Fruit fly (Drosophila melanogaster) whole organism, embryonic: ENCODE results near the gene Alg2.

Experiments used
- Asciz ChIP-seq: fragments of 200-800 bp; sonication (Bioruptor generic); optimal IDR thresholded peaks from 2 replicates; lab custom pipeline; 2017; ENCODE audit warnings: missing biosample characterization, mild to moderate bottlenecking, missing genetic modification characterization, missing genetic modification reagents
- Atf3 ChIP-seq: fragments of 200-800 bp; sonication (Bioruptor generic); optimal IDR thresholded peaks from 3 replicates; lab custom pipeline; 2016; ENCODE audit warnings: missing biosample characterization, missing genetic modification characterization
- Awh ChIP-seq: fragments of 200-800 bp; sonication (Bioruptor generic); IDR thresholded peaks from 2 replicates; pipeline ENCODE4, ENCODE4 v1.3.6; 2022; ENCODE audit warnings: missing biosample characterization, missing genetic modification characterization
- BEAF-32 ChIP-seq: fragments of 200-800 bp; sonication (Bioruptor generic); optimal IDR thresholded peaks from 3 replicates; lab custom pipeline; 2017; ENCODE audit warnings: missing biosample characterization, missing genetic modification characterization, mild to moderate bottlenecking, moderate library complexity, missing genetic modification reagents
- CG10431 ChIP-seq: fragments of 200-800 bp; sonication (Bioruptor generic); optimal IDR thresholded peaks from 3 replicates; lab custom pipeline; 2018; ENCODE audit warnings: missing biosample characterization, mild to moderate bottlenecking, missing genetic modification characterization
- CG11247 ChIP-seq: fragments of 200-800 bp; sonication (Bioruptor generic); IDR thresholded peaks from 2 replicates; pipeline ENCODE4 v1.3.6; 2022; ENCODE audit warnings: missing biosample characterization, missing genetic modification characterization
- CG11696 ChIP-seq: fragments of 200-800 bp; sonication (Bioruptor generic); IDR thresholded peaks from 2 replicates; pipeline ENCODE4 v1.3.6; 2022; ENCODE audit warnings: missing biosample characterization, missing genetic modification characterization
- CG13424 ChIP-seq: fragments of 200-800 bp; sonication (Bioruptor generic); optimal IDR thresholded peaks from 2 replicates; lab custom pipeline; 2019; ENCODE audit warnings: missing biosample characterization, mild to moderate bottlenecking, missing genetic modification characterization, moderate library complexity
- CG1602 ChIP-seq: fragments of 200-800 bp; sonication (Bioruptor generic); optimal IDR thresholded peaks from 3 replicates; lab custom pipeline; 2016; ENCODE audit warnings: missing biosample characterization, missing genetic modification characterization
- CG1792 ChIP-seq: fragments of 200-800 bp; sonication (Bioruptor generic); optimal IDR thresholded peaks from 2 replicates; lab custom pipeline; 2016; ENCODE audit warnings: missing biosample characterization, missing genetic modification characterization
- CG2116 ChIP-seq: fragments of 200-800 bp; sonication (Bioruptor generic); optimal IDR thresholded peaks from 3 replicates; lab custom pipeline; 2018; ENCODE audit warnings: missing biosample characterization, mild to moderate bottlenecking, missing genetic modification characterization
- CG2129 ChIP-seq: fragments of 200-800 bp; sonication (Bioruptor generic); IDR thresholded peaks from 2 replicates; pipeline ENCODE4 v1.3.6; 2022; ENCODE audit warnings: missing biosample characterization, missing genetic modification characterization; ENCODE audit not compliant: partially characterized antibody
- CG2678 ChIP-seq: fragments of 200-800 bp; sonication (Bioruptor generic); optimal IDR thresholded peaks from 3 replicates; lab custom pipeline; 2019; ENCODE audit warnings: missing biosample characterization, mild to moderate bottlenecking, missing genetic modification characterization, moderate library complexity
- CG2875 ChIP-seq: fragments of 200-800 bp; sonication (Bioruptor generic); optimal IDR thresholded peaks from 2 replicates; lab custom pipeline; 2017; ENCODE audit warnings: missing biosample characterization, mild to moderate bottlenecking, missing genetic modification characterization, missing genetic modification reagents
- CG30431 ChIP-seq: fragments of 200-800 bp; sonication (Bioruptor generic); optimal IDR thresholded peaks from 2 replicates; lab custom pipeline; 2017; ENCODE audit warnings: missing biosample characterization, missing genetic modification characterization
- CG33213 ChIP-seq: fragments of 200-800 bp; sonication (Bioruptor generic); optimal IDR thresholded peaks from 3 replicates; lab custom pipeline; 2016; ENCODE audit warnings: missing biosample characterization, missing genetic modification characterization
- CG33557 ChIP-seq: fragments of 200-800 bp; sonication (Bioruptor generic); optimal IDR thresholded peaks from 2 replicates; lab custom pipeline; 2019; ENCODE audit warnings: missing biosample characterization, mild to moderate bottlenecking, missing genetic modification characterization, moderate library complexity
- CG34376 ChIP-seq: fragments of 200-800 bp; sonication (Bioruptor generic); optimal IDR thresholded peaks from 2 replicates; lab custom pipeline; 2018; ENCODE audit warnings: missing biosample characterization, mild to moderate bottlenecking, missing genetic modification characterization
- CG4820 ChIP-seq: fragments of 200-800 bp; sonication (Bioruptor generic); optimal IDR thresholded peaks from 3 replicates; lab custom pipeline; 2016; ENCODE audit warnings: missing biosample characterization, missing genetic modification characterization
- CG7357 ChIP-seq: fragments of 200-800 bp; sonication (Bioruptor generic); IDR thresholded peaks from 3 replicates; pipeline ENCODE4 v1.3.6; 2022; ENCODE audit warnings: missing biosample characterization, missing genetic modification characterization
- CG7963 ChIP-seq: fragments of 200-800 bp; sonication (Bioruptor generic); IDR thresholded peaks from 3 replicates; pipeline ENCODE4 v1.3.6; 2022; ENCODE audit warnings: missing biosample characterization, missing genetic modification characterization; ENCODE audit not compliant: partially characterized antibody
- CG8281 ChIP-seq: fragments of 200-800 bp; sonication (Bioruptor generic); optimal IDR thresholded peaks from 2 replicates; lab custom pipeline; 2018; ENCODE audit warnings: missing biosample characterization, mild to moderate bottlenecking, missing genetic modification characterization, moderate library complexity
- CG9609 ChIP-seq: fragments of 200-800 bp; sonication (Bioruptor generic); optimal IDR thresholded peaks from 3 replicates; lab custom pipeline; 2016; ENCODE audit warnings: missing biosample characterization, missing genetic modification characterization
- CG9932 ChIP-seq: fragments of 200-800 bp; sonication (Bioruptor generic); IDR thresholded peaks from 2 replicates; pipeline ENCODE4 v1.3.6; 2022; ENCODE audit warnings: missing biosample characterization, missing genetic modification characterization
- CHES-1-like ChIP-seq: fragments of 200-800 bp; sonication (Bioruptor generic); optimal IDR thresholded peaks from 2 replicates; lab custom pipeline; 2016; ENCODE audit warnings: missing biosample characterization, missing genetic modification characterization
- CoRest ChIP-seq: fragments of 200-800 bp; sonication (Bioruptor generic); optimal IDR thresholded peaks from 3 replicates; lab custom pipeline; 2018; ENCODE audit warnings: missing biosample characterization, mild to moderate bottlenecking, missing genetic modification characterization, moderate library complexity
- Eip74EF ChIP-seq, 2 experiments: fragments of 200-800 bp in 1 of 2; fragments of >200 bp in 1 of 2; sonication (Bioruptor generic) in 1 of 2; optimal IDR thresholded peaks; 2 replicates each; lab custom pipeline; 2017 to 2019; ENCODE audit warnings: missing biosample characterization in 2 of 2, missing genetic modification characterization in 2 of 2, mild to moderate bottlenecking in 1 of 2, moderate library complexity in 1 of 2
- Ets97D ChIP-seq: fragments of 200-800 bp; sonication (Bioruptor generic); optimal IDR thresholded peaks from 3 replicates; lab custom pipeline; 2016; ENCODE audit warnings: missing biosample characterization, missing genetic modification characterization
- HLHmδ ChIP-seq: fragments of 200-800 bp; sonication (Bioruptor generic); optimal IDR thresholded peaks from 2 replicates; lab custom pipeline; 2018; ENCODE audit warnings: missing biosample characterization, mild to moderate bottlenecking, missing genetic modification characterization, moderate library complexity
- Hr51 ChIP-seq, 2 experiments: fragments of 200-800 bp; sonication (Bioruptor generic); optimal IDR thresholded peaks; 2 replicates in 1 of 2; 3 replicates in 1 of 2; lab custom pipeline; 2016 to 2018; ENCODE audit warnings: missing biosample characterization in 2 of 2, missing genetic modification characterization in 2 of 2, mild to moderate bottlenecking in 1 of 2, moderate library complexity in 1 of 2
- Mad ChIP-seq: fragments of 200-800 bp; sonication (Bioruptor generic); optimal IDR thresholded peaks from 2 replicates; lab custom pipeline; 2016; ENCODE audit warnings: missing biosample characterization, missing genetic modification characterization
- al ChIP-seq: fragments of 200-800 bp; sonication (Bioruptor generic); IDR thresholded peaks from 2 replicates; pipeline ENCODE4 v1.3.6; 2022; ENCODE audit warnings: missing biosample characterization, missing genetic modification characterization
- ap ChIP-seq: fragments of 200-800 bp; sonication (Bioruptor generic); IDR thresholded peaks from 2 replicates; pipeline ENCODE4 v1.3.6; 2022; ENCODE audit warnings: missing biosample characterization, missing genetic modification characterization
- bowl ChIP-seq: fragments of 200-800 bp; sonication (Bioruptor generic); IDR thresholded peaks from 2 replicates; pipeline ENCODE4 v1.3.6; 2022; ENCODE audit warnings: missing biosample characterization, missing genetic modification characterization
- cwo ChIP-seq: fragments of 200-800 bp; sonication (Bioruptor generic); optimal IDR thresholded peaks from 3 replicates; lab custom pipeline; 2017; ENCODE audit warnings: missing biosample characterization, missing genetic modification characterization, mild to moderate bottlenecking, moderate library complexity, missing genetic modification reagents
- dan ChIP-seq: fragments of 200-800 bp; sonication (Bioruptor generic); IDR thresholded peaks from 2 replicates; pipeline ENCODE4 v1.3.6; 2022; ENCODE audit warnings: missing biosample characterization, missing genetic modification characterization
- danr ChIP-seq: fragments of 200-800 bp; sonication (Bioruptor generic); IDR thresholded peaks from 2 replicates; pipeline ENCODE4 v1.3.6; 2022; ENCODE audit warnings: missing biosample characterization, missing genetic modification characterization
- eve ChIP-seq, 2 experiments: fragments of >200 bp; optimal IDR thresholded peaks; 2 replicates each; lab custom pipeline; 2017; ENCODE audit warnings: missing biosample characterization in 2 of 2, missing genetic modification characterization in 2 of 2
- exex ChIP-seq: fragments of 200-800 bp; sonication (Bioruptor generic); optimal IDR thresholded peaks from 4 replicates; lab custom pipeline; 2018; ENCODE audit warnings: missing biosample characterization, mild to moderate bottlenecking, missing genetic modification characterization, moderate library complexity
- gfzf ChIP-seq: fragments of 200-800 bp; sonication (Bioruptor generic); optimal IDR thresholded peaks from 2 replicates; lab custom pipeline; 2016; ENCODE audit warnings: missing biosample characterization, mild to moderate bottlenecking, missing genetic modification characterization, moderate library complexity
- grn ChIP-seq: fragments of 200-800 bp; sonication (Bioruptor generic); optimal IDR thresholded peaks from 3 replicates; lab custom pipeline; 2017; ENCODE audit warnings: missing biosample characterization, missing genetic modification characterization
- gt ChIP-seq: fragments of 200-800 bp; sonication (Bioruptor generic); IDR thresholded peaks from 2 replicates; pipeline ENCODE4 v1.3.6; 2022; ENCODE audit warnings: missing biosample characterization, missing genetic modification characterization
- hth ChIP-seq: fragments of >200 bp; optimal IDR thresholded peaks from 2 replicates; lab custom pipeline; 2017; ENCODE audit warnings: inconsistent platforms
- luna ChIP-seq: fragments of 200-800 bp; sonication (Bioruptor generic); optimal IDR thresholded peaks from 2 replicates; lab custom pipeline; 2016; ENCODE audit warnings: missing biosample characterization, missing genetic modification characterization
- nmo ChIP-seq: fragments of 200-800 bp; sonication (Bioruptor generic); optimal IDR thresholded peaks from 2 replicates; lab custom pipeline; 2018; ENCODE audit warnings: missing biosample characterization, mild to moderate bottlenecking, missing genetic modification characterization, moderate library complexity
- slp2 ChIP-seq: fragments of 200-800 bp; sonication (Bioruptor generic); optimal IDR thresholded peaks from 2 replicates; lab custom pipeline; 2016; ENCODE audit warnings: missing biosample characterization, missing genetic modification characterization
- sqz ChIP-seq: fragments of 200-800 bp; sonication (Bioruptor generic); optimal IDR thresholded peaks from 3 replicates; lab custom pipeline; 2018; ENCODE audit warnings: missing biosample characterization, mild to moderate bottlenecking, missing genetic modification characterization
- stwl ChIP-seq: fragments of 200-800 bp; sonication (Bioruptor generic); optimal IDR thresholded peaks from 3 replicates; lab custom pipeline; 2018; ENCODE audit warnings: missing biosample characterization, mild to moderate bottlenecking, missing genetic modification characterization, moderate library complexity
- tna ChIP-seq: fragments of 200-800 bp; sonication (Bioruptor generic); IDR thresholded peaks from 2 replicates; pipeline ENCODE4 v1.3.6; 2022; ENCODE audit warnings: missing biosample characterization, missing genetic modification characterization; ENCODE audit not compliant: partially characterized antibody
- unpg ChIP-seq: fragments of 200-800 bp; sonication (Bioruptor generic); optimal IDR thresholded peaks from 3 replicates; lab custom pipeline; 2018; ENCODE audit warnings: missing biosample characterization, mild to moderate bottlenecking, missing genetic modification characterization, moderate library complexity
- usp ChIP-seq: fragments of >200 bp; optimal IDR thresholded peaks from 2 replicates; lab custom pipeline; 2017; ENCODE audit warnings: missing biosample characterization, missing genetic modification characterization

Alg2 gene

dm6 chr3L:3179474-3179873 lies 35.9 kb downstream of the Alg2 start (continued):
- TF ChIP-seq sqz (GFP tag; lab: Kevin White, UChicago) (no peak), slp2 (GFP tag; lab: Kevin White, UChicago) (peak; percentile 70), CG11247 (GFP tag; lab: Robert Waterston, UW) (peak; percentile 86), CG8281 (tag; lab: Kevin White, UChicago) (peak; percentile 73), Awh (peak; percentile 86), CG7357 (GFP tag; lab: Robert Waterston, UW) (peak; percentile 78), CoRest (tag; lab: Kevin White, UChicago) (no peak), exex (tag; lab: Kevin White, UChicago) (peak; percentile 59), bowl (GFP tag; lab: Robert Waterston, UW) (peak; percentile 44; the same call in 1 of the 2 replicates), HLHmδ (GFP tag; lab: Kevin White, UChicago) (no peak), CG10431 (GFP tag; lab: Kevin White, UChicago) (peak; percentile 11), CG4820 (GFP tag; lab: Kevin White, UChicago) (peak; percentile 87), CG9609 (GFP tag; lab: Kevin White, UChicago) (peak; percentile 69), Ets97D (GFP tag; lab: Kevin White, UChicago) (peak; percentile 46), luna (peak; percentile 41), grn (GFP tag; lab: Kevin White, UChicago) (no peak), CG1792 (peak; percentile 58), Eip74EF (GFP tag; optimal IDR thresholded peaks at IDR 0.05; lab: Kevin White, UChicago) (no peak), CG2875 (peak; percentile 83), CG11696 (peak; percentile 99), CG1602 (GFP tag; lab: Kevin White, UChicago) (peak; percentile 77), unpg (GFP tag; lab: Kevin White, UChicago) (peak; percentile 94), Hr51 (GFP tag; optimal IDR thresholded peaks at IDR 0.05; lab: Kevin White, UChicago) (peak; percentile 67 to 87), CG30431 (peak; percentile 76), eve (GFP tag; optimal IDR thresholded peaks at IDR 0.05; lab: Kevin White, UChicago) (no peak), CG13424 (tag; lab: Kevin White, UChicago) (peak; percentile 81), Asciz (GFP tag; lab: Kevin White, UChicago) (no peak), CG2678 (tag; lab: Kevin White, UChicago) (peak; percentile 93), CG2116 (peak; percentile 48), usp (no peak), BEAF-32 (GFP tag; lab: Kevin White, UChicago) (no peak), Atf3 (GFP tag; lab: Kevin White, UChicago) (peak; percentile 31), CHES-1-like (GFP tag; lab: Kevin White, UChicago) (peak; percentile 56), CG34376 (peak; percentile 59), cwo (GFP tag; lab: Kevin White, UChicago) (peak; percentile 85), dan (peak; percentile 65), CG2129 (no peak), CG9932 (GFP tag; lab: Robert Waterston, UW) (peak; percentile 70), danr (GFP tag; lab: Robert Waterston, UW) (peak; percentile 75), CG33557 (GFP tag; lab: Kevin White, UChicago) (peak; percentile 62), gfzf (GFP tag; lab: Kevin White, UChicago) (no peak), stwl (tag; lab: Kevin White, UChicago) (no peak), tna (GFP tag; lab: Robert Waterston, UW) (no peak), al (peak; percentile 76), hth (lab: Kevin White, UChicago) (no peak), gt (GFP tag; lab: Robert Waterston, UW) (0 out of 2 replicates have a peak, but pooled peaks have one; percentile 38), Mad (GFP tag; lab: Kevin White, UChicago) (peak; percentile 65), CG33213 (peak; percentile 80), nmo (GFP tag; lab: Kevin White, UChicago) (peak; percentile 80), CG7963 (GFP tag; lab: Robert Waterston, UW) (no peak), ap (GFP tag; lab: Robert Waterston, UW) (peak; percentile 61)
